Fruit fly (Drosophila melanogaster) whole organism, embryonic: Measurements from ENCODE around the gene CG43120.
A peak's percentile ranks its signal among the peaks of the same experiment; 100 is the strongest.

Experiments used
- ATbp ChIP-seq: fragments of 200-800 bp; sonication (Bioruptor generic); optimal IDR thresholded peaks from 2 replicates; lab custom pipeline; 2017; ENCODE audit warnings: missing biosample characterization, mild to moderate bottlenecking, missing genetic modification characterization, missing genetic modification reagents
- CG10267 ChIP-seq: fragments of 200-800 bp; sonication (Bioruptor generic); optimal IDR thresholded peaks from 2 replicates; lab custom pipeline; 2018; ENCODE audit warnings: missing biosample characterization, mild to moderate bottlenecking, missing genetic modification characterization, moderate library complexity
- CG11247 ChIP-seq: fragments of 200-800 bp; sonication (Bioruptor generic); IDR thresholded peaks from 2 replicates; pipeline ENCODE4 v1.3.6; 2022; ENCODE audit warnings: missing biosample characterization, missing genetic modification characterization
- CG12942 ChIP-seq: fragments of 200-800 bp; sonication (Bioruptor generic); optimal IDR thresholded peaks from 3 replicates; lab custom pipeline; 2016; ENCODE audit warnings: missing biosample characterization, missing genetic modification characterization
- CG15073 ChIP-seq: fragments of 200-800 bp; sonication (Bioruptor generic); optimal IDR thresholded peaks from 2 replicates; lab custom pipeline; 2016; ENCODE audit warnings: missing biosample characterization, missing genetic modification characterization
- CG18599 ChIP-seq: fragments of 200-800 bp; sonication (Bioruptor generic); optimal IDR thresholded peaks from 3 replicates; lab custom pipeline; 2017; ENCODE audit warnings: missing biosample characterization, missing genetic modification characterization, mild to moderate bottlenecking, moderate library complexity, missing genetic modification reagents
- CG2202 ChIP-seq: fragments of 200-800 bp; sonication (Bioruptor generic); optimal IDR thresholded peaks from 2 replicates; lab custom pipeline; 2018; ENCODE audit warnings: missing biosample characterization, mild to moderate bottlenecking, missing genetic modification characterization
- CG30431 ChIP-seq: fragments of 200-800 bp; sonication (Bioruptor generic); optimal IDR thresholded peaks from 2 replicates; lab custom pipeline; 2017; ENCODE audit warnings: missing biosample characterization, missing genetic modification characterization
- CG32532 ChIP-seq: fragments of 200-800 bp; sonication (Bioruptor generic); IDR thresholded peaks from 2 replicates; pipeline ENCODE4 v1.3.6; 2022; ENCODE audit warnings: missing biosample characterization, missing genetic modification characterization
- CG3407 ChIP-seq: fragments of 200-800 bp; sonication (Bioruptor generic); optimal IDR thresholded peaks from 2 replicates; lab custom pipeline; 2018; ENCODE audit warnings: missing biosample characterization, mild to moderate bottlenecking, missing genetic modification characterization
- CG34376 ChIP-seq: fragments of 200-800 bp; sonication (Bioruptor generic); optimal IDR thresholded peaks from 2 replicates; lab custom pipeline; 2018; ENCODE audit warnings: missing biosample characterization, mild to moderate bottlenecking, missing genetic modification characterization
- CG3847 ChIP-seq: fragments of 200-800 bp; sonication (Bioruptor generic); IDR thresholded peaks from 2 replicates; pipeline ENCODE4 v1.3.6; 2022; ENCODE audit warnings: missing biosample characterization, missing genetic modification characterization
- CG7357 ChIP-seq: fragments of 200-800 bp; sonication (Bioruptor generic); IDR thresholded peaks from 3 replicates; pipeline ENCODE4 v1.3.6; 2022; ENCODE audit warnings: missing biosample characterization, missing genetic modification characterization
- CG7963 ChIP-seq: fragments of 200-800 bp; sonication (Bioruptor generic); IDR thresholded peaks from 3 replicates; pipeline ENCODE4 v1.3.6; 2022; ENCODE audit warnings: missing biosample characterization, missing genetic modification characterization; ENCODE audit not compliant: partially characterized antibody
- CG7987 ChIP-seq: fragments of 200-800 bp; sonication (Bioruptor generic); optimal IDR thresholded peaks from 2 replicates; lab custom pipeline; 2018; ENCODE audit warnings: missing biosample characterization, mild to moderate bottlenecking, missing genetic modification characterization, moderate library complexity
- CG8089 ChIP-seq: fragments of 200-800 bp; sonication (Bioruptor generic); optimal IDR thresholded peaks from 3 replicates; lab custom pipeline; 2016; ENCODE audit warnings: missing biosample characterization, missing genetic modification characterization
- CG9215 ChIP-seq: fragments of 200-800 bp; sonication (Bioruptor generic); IDR thresholded peaks from 2 replicates; pipeline ENCODE4 v1.3.6; 2022; ENCODE audit warnings: missing biosample characterization, missing genetic modification characterization
- CkIIα-i1 ChIP-seq: fragments of 200-800 bp; sonication (Bioruptor generic); IDR thresholded peaks from 2 replicates; pipeline ENCODE4 v1.3.6; 2022; ENCODE audit warnings: missing biosample characterization, missing genetic modification characterization
- D19A ChIP-seq: fragments of 200-800 bp; optimal IDR thresholded peaks from 3 replicates; lab custom pipeline; 2019; ENCODE audit warnings: missing biosample characterization, mild to moderate bottlenecking, missing genetic modification characterization, moderate library complexity
- Dfd ChIP-seq, 2 experiments: fragments of >200 bp; optimal IDR thresholded peaks; 2 replicates each; lab custom pipeline; 2017; ENCODE audit warnings: missing biosample characterization in 2 of 2, missing genetic modification characterization in 2 of 2
- Dip2 ChIP-seq: fragments of 200-800 bp; sonication (Bioruptor generic); IDR thresholded peaks from 2 replicates; pipeline ENCODE4 v1.3.6; 2022; ENCODE audit warnings: missing biosample characterization, missing genetic modification characterization
- Drgx ChIP-seq: fragments of 200-800 bp; sonication (Bioruptor generic); IDR thresholded peaks from 2 replicates; pipeline ENCODE4 v1.3.6; 2022; ENCODE audit warnings: missing biosample characterization, missing genetic modification characterization
- Fer2 ChIP-seq: fragments of 200-800 bp; sonication (Bioruptor generic); optimal IDR thresholded peaks from 2 replicates; lab custom pipeline; 2018; ENCODE audit warnings: missing biosample characterization, mild to moderate bottlenecking, missing genetic modification characterization, moderate library complexity
- HLHmδ ChIP-seq: fragments of 200-800 bp; sonication (Bioruptor generic); optimal IDR thresholded peaks from 2 replicates; lab custom pipeline; 2018; ENCODE audit warnings: missing biosample characterization, mild to moderate bottlenecking, missing genetic modification characterization, moderate library complexity
- Hey ChIP-seq: fragments of 200-800 bp; sonication (Bioruptor generic); optimal IDR thresholded peaks from 3 replicates; lab custom pipeline; 2018; ENCODE audit warnings: missing biosample characterization, mild to moderate bottlenecking, missing genetic modification characterization
- Lhr ChIP-seq: fragments of 200-800 bp; sonication (Bioruptor generic); optimal IDR thresholded peaks from 3 replicates; lab custom pipeline; 2017; ENCODE audit warnings: mild to moderate bottlenecking, missing biosample characterization, missing genetic modification reagents, missing genetic modification characterization
- Oaz ChIP-seq: fragments of 200-800 bp; sonication (Bioruptor generic); IDR thresholded peaks from 2 replicates; pipeline ENCODE4 v1.3.6; 2022; ENCODE audit warnings: missing biosample characterization, missing genetic modification characterization
- Rfx ChIP-seq: fragments of 200-800 bp; sonication (Bioruptor generic); IDR thresholded peaks from 2 replicates; pipeline ENCODE4 v1.3.6; 2022; ENCODE audit warnings: missing biosample characterization, missing genetic modification characterization
- Sox102F ChIP-seq: fragments of 200-800 bp; sonication (Bioruptor generic); optimal IDR thresholded peaks from 2 replicates; lab custom pipeline; 2018; ENCODE audit warnings: missing biosample characterization, mild to moderate bottlenecking, missing genetic modification characterization, moderate library complexity
- Trl ChIP-seq, 3 experiments: fragments of >200 bp in 2 of 3; fragments of 200-800 bp in 1 of 3; sonication (Bioruptor generic) in 1 of 3; optimal IDR thresholded peaks; 2 replicates in 1 of 3; 3 replicates in 2 of 3; lab custom pipeline; 2016 to 2017; ENCODE audit warnings: missing biosample characterization in 1 of 3, missing genetic modification characterization in 1 of 3
- abd-A ChIP-seq: fragments of 200-800 bp; sonication (Bioruptor generic); optimal IDR thresholded peaks from 3 replicates; lab custom pipeline; 2019; ENCODE audit warnings: missing biosample characterization, mild to moderate bottlenecking, missing genetic modification characterization, moderate library complexity
- bcd ChIP-seq: fragments of 200-800 bp; sonication (Bioruptor generic); optimal IDR thresholded peaks from 2 replicates; lab custom pipeline; 2017; ENCODE audit warnings: missing biosample characterization, mild to moderate bottlenecking, missing genetic modification characterization
- bowl ChIP-seq: fragments of 200-800 bp; sonication (Bioruptor generic); IDR thresholded peaks from 2 replicates; pipeline ENCODE4 v1.3.6; 2022; ENCODE audit warnings: missing biosample characterization, missing genetic modification characterization
- chm ChIP-seq: fragments of 200-800 bp; sonication (Bioruptor generic); IDR thresholded peaks from 2 replicates; pipeline ENCODE4 v1.3.6; 2022; ENCODE audit warnings: missing biosample characterization, missing genetic modification characterization
- dan ChIP-seq: fragments of 200-800 bp; sonication (Bioruptor generic); IDR thresholded peaks from 2 replicates; pipeline ENCODE4 v1.3.6; 2022; ENCODE audit warnings: missing biosample characterization, missing genetic modification characterization
- grau ChIP-seq: fragments of 200-800 bp; optimal IDR thresholded peaks from 3 replicates; lab custom pipeline; 2019; ENCODE audit warnings: missing biosample characterization, mild to moderate bottlenecking, missing genetic modification characterization, moderate library complexity
- gt ChIP-seq: fragments of 200-800 bp; sonication (Bioruptor generic); IDR thresholded peaks from 2 replicates; pipeline ENCODE4 v1.3.6; 2022; ENCODE audit warnings: missing biosample characterization, missing genetic modification characterization
- lmd ChIP-seq: fragments of 200-800 bp; sonication (Bioruptor generic); IDR thresholded peaks from 2 replicates; pipeline ENCODE4 v1.3.6; 2022; ENCODE audit warnings: missing biosample characterization, missing genetic modification characterization
- nau ChIP-seq: fragments of 200-800 bp; sonication (Bioruptor generic); optimal IDR thresholded peaks from 3 replicates; lab custom pipeline; 2017; ENCODE audit warnings: missing biosample characterization, mild to moderate bottlenecking, missing genetic modification characterization, missing genetic modification reagents
- p53 ChIP-seq: fragments of 200-800 bp; sonication (Bioruptor generic); optimal IDR thresholded peaks from 2 replicates; lab custom pipeline; 2016; ENCODE audit warnings: missing biosample characterization, missing genetic modification characterization
- pfk ChIP-seq: fragments of 200-800 bp; sonication (Bioruptor generic); optimal IDR thresholded peaks from 2 replicates; lab custom pipeline; 2018; ENCODE audit warnings: missing biosample characterization, mild to moderate bottlenecking, missing genetic modification characterization, moderate library complexity
- prd ChIP-seq, 3 experiments: fragments of >200 bp in 2 of 3; fragments of 200-800 bp in 1 of 3; sonication (Bioruptor generic) in 1 of 3; optimal IDR thresholded peaks in 2 of 3; IDR thresholded peaks in 1 of 3; 2 replicates in 2 of 3; 3 replicates in 1 of 3; pipeline versions ENCODE4 v1.3.6 to Lab custom; 2017 to 2022; ENCODE audit warnings: missing biosample characterization in 1 of 3, missing genetic modification characterization in 1 of 3
- pzg ChIP-seq: fragments of 200-800 bp; sonication (Bioruptor generic); optimal IDR thresholded peaks from 3 replicates; lab custom pipeline; 2018; ENCODE audit warnings: missing biosample characterization, mild to moderate bottlenecking, missing genetic modification characterization, moderate library complexity
- ro ChIP-seq: fragments of 200-800 bp; sonication (Bioruptor generic); IDR thresholded peaks from 2 replicates; pipeline ENCODE4 v1.3.6; 2022; ENCODE audit warnings: missing biosample characterization, missing genetic modification characterization
- schlank ChIP-seq: fragments of 200-800 bp; sonication (Bioruptor generic); optimal IDR thresholded peaks from 2 replicates; lab custom pipeline; 2018; ENCODE audit warnings: missing biosample characterization, mild to moderate bottlenecking, missing genetic modification characterization
- sens-2 ChIP-seq: fragments of 200-800 bp; sonication (Bioruptor generic); IDR thresholded peaks from 2 replicates; pipeline ENCODE4 v1.3.6; 2022; ENCODE audit warnings: missing biosample characterization, missing genetic modification characterization
- tll ChIP-seq, 2 experiments: fragments of 200-800 bp in 1 of 2; fragments of >200 bp in 1 of 2; sonication (Bioruptor generic) in 1 of 2; optimal IDR thresholded peaks; 2 replicates each; lab custom pipeline; 2017 to 2019; ENCODE audit warnings: missing biosample characterization in 2 of 2, missing genetic modification characterization in 2 of 2, mild to moderate bottlenecking in 1 of 2, moderate library complexity in 1 of 2
- tup ChIP-seq: fragments of 200-800 bp; sonication (Bioruptor generic); optimal IDR thresholded peaks from 2 replicates; lab custom pipeline; 2016; ENCODE audit warnings: missing biosample characterization, mild to moderate bottlenecking, missing genetic modification characterization, moderate library complexity
- unpg ChIP-seq: fragments of 200-800 bp; sonication (Bioruptor generic); optimal IDR thresholded peaks from 3 replicates; lab custom pipeline; 2018; ENCODE audit warnings: missing biosample characterization, mild to moderate bottlenecking, missing genetic modification characterization, moderate library complexity
- wdn ChIP-seq: fragments of 200-800 bp; sonication (Bioruptor generic); IDR thresholded peaks from 2 replicates; pipeline ENCODE4 v1.3.6; 2022; ENCODE audit warnings: missing biosample characterization, missing genetic modification characterization

Gene CG43120

DNA sequence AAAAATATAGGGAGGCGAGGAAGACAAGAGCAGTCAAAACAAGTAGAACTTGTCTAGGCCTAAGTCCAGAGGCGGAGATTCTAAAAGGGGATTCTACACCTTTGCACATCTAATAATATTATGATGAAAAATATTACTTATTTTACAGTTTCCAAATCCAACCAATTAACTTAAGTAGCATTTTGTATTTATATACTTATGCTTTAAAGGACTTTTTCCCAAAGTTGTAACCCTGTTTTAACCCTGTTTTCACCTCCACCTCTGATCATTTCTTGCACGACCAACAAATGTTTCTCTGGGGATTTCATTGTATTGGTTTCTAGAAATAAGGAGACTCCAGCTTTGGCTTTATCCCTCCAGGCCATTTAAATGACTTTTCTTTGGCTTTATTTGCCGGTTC is 45.8 kb upstream of the CG43120 start (continued):
- TF ChIP-seq Drgx (GFP tag; lab: Robert Waterston, UW) (peak; percentile 87; the same call in 1 of the 2 replicates), p53 (GFP tag; lab: Kevin White, UChicago) (no peak), Hey (tag; lab: Kevin White, UChicago) (no peak), wdn (GFP tag; lab: Robert Waterston, UW) (peak; percentile 59; the same call in 1 of the 2 replicates), tll (GFP tag; optimal IDR thresholded peaks at IDR 0.05; lab: Kevin White, UChicago) (no peak), Lhr (GFP tag; lab: Kevin White, UChicago) (no peak), ATbp (GFP tag; lab: Kevin White, UChicago) (no peak), nau (GFP tag; lab: Kevin White, UChicago) (no peak), tup (no peak), CG30431 (GFP tag; lab: Kevin White, UChicago) (no peak), bowl (no peak), Dip2 (GFP tag; lab: Robert Waterston, UW) (no peak), CG15073 (GFP tag; lab: Kevin White, UChicago) (no peak), ro (GFP tag; lab: Robert Waterston, UW) (0 out of 2 replicates have a peak, but pooled peaks have one; percentile 32), D19A (tag; lab: Kevin White, UChicago) (peak; percentile 45), CG3847 (GFP tag; lab: Robert Waterston, UW) (peak; percentile 35; the same call in 1 of the 2 replicates), CG34376 (GFP tag; lab: Kevin White, UChicago) (no peak), gt (GFP tag; lab: Robert Waterston, UW) (no peak), Fer2 (tag; lab: Kevin White, UChicago) (peak; percentile 2), CG2202 (tag; lab: Kevin White, UChicago) (no peak), unpg (GFP tag; lab: Kevin White, UChicago) (no peak), chm (GFP tag; lab: Robert Waterston, UW) (no peak), Rfx (GFP tag; lab: Robert Waterston, UW) (peak; percentile 91), CG12942 (GFP tag; lab: Kevin White, UChicago) (no peak), bcd (GFP tag; lab: Kevin White, UChicago) (peak; percentile 50), HLHmδ (GFP tag; lab: Kevin White, UChicago) (no peak), Oaz (GFP tag; lab: Robert Waterston, UW) (no peak), pfk (no peak), CG7963 (no peak), CG32532 (peak; percentile 94), CkIIα-i1 (GFP tag; lab: Robert Waterston, UW) (no peak), Sox102F (GFP tag; lab: Kevin White, UChicago) (no peak), CG3407 (GFP tag; lab: Kevin White, UChicago) (no peak), pzg (no peak), abd-A (no peak), CG8089 (GFP tag; lab: Kevin White, UChicago) (no peak), CG7357 (GFP tag; lab: Robert Waterston, UW) (peak; percentile 36; the same call in 1 of the 3 replicates), prd (optimal IDR thresholded peaks at IDR 0.05; lab: Kevin White, UChicago) (no peak), prd (GFP tag; IDR thresholded peaks at IDR 0.05; lab: Robert Waterston, UW) (peak; percentile 84), dan (GFP tag; lab: Robert Waterston, UW) (no peak), Dfd (GFP tag; optimal IDR thresholded peaks at IDR 0.05; lab: Kevin White, UChicago) (no peak), CG18599 (GFP tag; lab: Kevin White, UChicago) (peak; percentile 69), Trl (optimal IDR thresholded peaks at IDR 0.05; lab: Kevin White, UChicago) (no peak), Trl (GFP tag; optimal IDR thresholded peaks at IDR 0.05; lab: Kevin White, UChicago) (peak; percentile 10), schlank (tag; lab: Kevin White, UChicago) (no peak), grau (tag; lab: Kevin White, UChicago) (peak; percentile 31), CG10267 (tag; lab: Kevin White, UChicago) (peak; percentile 63), lmd (GFP tag; lab: Robert Waterston, UW) (peak; percentile 83), sens-2 (GFP tag; lab: Robert Waterston, UW) (no peak), CG11247 (peak; percentile 68), CG7987 (GFP tag; lab: Kevin White, UChicago) (no peak), CG9215 (GFP tag; lab: Robert Waterston, UW) (no peak; the same call in 1 of the 2 replicates)
